Fruit fly (Drosophila melanogaster): Measurements from ENCODE around the gene CG11444.

Gene CG11444

DNA sequence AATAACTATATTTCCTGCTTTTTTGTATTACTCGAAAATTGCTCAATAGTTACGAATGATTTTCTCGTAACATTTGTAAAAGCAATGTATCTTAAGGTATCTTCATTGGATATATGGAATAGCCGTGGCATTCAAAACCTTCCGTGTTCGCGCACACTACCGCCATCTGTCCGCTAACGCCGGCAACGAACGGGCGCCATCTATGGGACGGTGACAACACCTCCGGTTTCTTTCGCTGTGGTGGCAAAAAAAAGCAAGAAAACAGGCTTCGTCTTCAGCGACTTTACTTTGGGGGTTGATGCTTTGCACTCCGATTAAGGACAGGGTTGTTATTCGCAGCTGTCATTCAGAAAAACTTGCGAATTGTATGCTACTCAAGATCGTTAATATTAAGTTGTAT lies 47.1 kb downstream of the CG11444 start (continued):
- no peak for TF ChIP-seq mld (GFP tag; IDR thresholded peaks at IDR 0.05; ENCODE audit: partially characterized antibody)
- no peak for TF ChIP-seq abd-A (tag; optimal IDR thresholded peaks at IDR 0.05)
- no peak for TF ChIP-seq tna (GFP tag; IDR thresholded peaks at IDR 0.05; ENCODE audit: partially characterized antibody)
- TF ChIP-seq gcm2 (GFP tag; optimal IDR thresholded peaks at IDR 0.05): no peak
- peak; percentile 42 for TF ChIP-seq Camta (GFP tag; optimal IDR thresholded peaks at IDR 0.05)
- peak in 1 of 2 experiments; percentile 34 for TF ChIP-seq insv (GFP tag; optimal IDR thresholded peaks at IDR 0.05)
- TF ChIP-seq CG6765 (GFP tag; optimal IDR thresholded peaks at IDR 0.05): no peak
- TF ChIP-seq tll (GFP tag; optimal IDR thresholded peaks at IDR 0.05): no peak
- TF ChIP-seq Dref (GFP tag; IDR thresholded peaks at IDR 0.05): no peak
- TF ChIP-seq CG10543 (GFP tag; optimal IDR thresholded peaks at IDR 0.05): peak; percentile 6
- no peak for TF ChIP-seq Rx (GFP tag; IDR thresholded peaks at IDR 0.05)
- TF ChIP-seq Neu2 (GFP tag; optimal IDR thresholded peaks at IDR 0.05; ENCODE audit: borderline replicate concordance): no peak
- no peak for TF ChIP-seq Ets65A (GFP tag)
- no peak for TF ChIP-seq Eip74EF (GFP tag; optimal IDR thresholded peaks at IDR 0.05)
- TF ChIP-seq CG10147 (GFP tag; optimal IDR thresholded peaks at IDR 0.05): no peak
- TF ChIP-seq Sry-β (GFP tag; optimal IDR thresholded peaks at IDR 0.05): peak; percentile 8
- no peak for TF ChIP-seq Dip3 (GFP tag; optimal IDR thresholded peaks at IDR 0.05)
- no peak for TF ChIP-seq CG8765 (GFP tag; IDR thresholded peaks at IDR 0.05)
- TF ChIP-seq inv (GFP tag; IDR thresholded peaks at IDR 0.05; ENCODE audit: partially characterized antibody): no peak
- TF ChIP-seq CG9817 (tag; optimal IDR thresholded peaks at IDR 0.05): peak; percentile 44
- TF ChIP-seq CG33557 (GFP tag; optimal IDR thresholded peaks at IDR 0.05): peak; percentile 61
- no peak for TF ChIP-seq schlank (tag; optimal IDR thresholded peaks at IDR 0.05)
- TF ChIP-seq CG1647 (GFP tag; optimal IDR thresholded peaks at IDR 0.05): no peak
- peak; percentile 46; the same call in 1 of the 2 replicates for TF ChIP-seq CG6689 (GFP tag; IDR thresholded peaks at IDR 0.05)
- TF ChIP-seq CG7357 (GFP tag; IDR thresholded peaks at IDR 0.05): no peak
- TF ChIP-seq CG30431 (GFP tag; optimal IDR thresholded peaks at IDR 0.05): peak; percentile 36
- TF ChIP-seq esg (GFP tag; conservative IDR thresholded peaks at IDR 0.05): no peak
- peak; percentile 72 for TF ChIP-seq Antp (GFP tag; optimal IDR thresholded peaks at IDR 0.05)
- TF ChIP-seq Oli (tag; optimal IDR thresholded peaks at IDR 0.05): peak; percentile 46
- no peak for TF ChIP-seq ranshi (GFP tag; IDR thresholded peaks at IDR 0.05)
- peak; percentile 53 for TF ChIP-seq gsb-n (tag; optimal IDR thresholded peaks at IDR 0.05)
- peak; percentile 17; the same call in 1 of the 3 replicates for TF ChIP-seq croc (GFP tag; conservative IDR thresholded peaks at IDR 0.05)
- TF ChIP-seq Dfd (GFP tag; optimal IDR thresholded peaks at IDR 0.05): no peak
- peak; percentile 12 for TF ChIP-seq Dek (tag; optimal IDR thresholded peaks at IDR 0.05)
- peak; percentile 26 for TF ChIP-seq zf30C (GFP tag; optimal IDR thresholded peaks at IDR 0.05)
- TF ChIP-seq Rfx (GFP tag; IDR thresholded peaks at IDR 0.05): peak; percentile 66
- no peak for TF ChIP-seq nerfin-2 (GFP tag; IDR thresholded peaks at IDR 0.05; ENCODE audit: partially characterized antibody)
- no peak for TF ChIP-seq crol (GFP tag; IDR thresholded peaks at IDR 0.05)
- TF ChIP-seq Ravus (GFP tag; IDR thresholded peaks at IDR 0.05): no peak
- TF ChIP-seq Max (GFP tag; optimal IDR thresholded peaks at IDR 0.05): no peak
- TF ChIP-seq crc (GFP tag; optimal IDR thresholded peaks at IDR 0.05): peak; percentile 3
- no peak for TF ChIP-seq CG30020 (tag; optimal IDR thresholded peaks at IDR 0.05)
- TF ChIP-seq CG9609 (GFP tag; optimal IDR thresholded peaks at IDR 0.05): peak; percentile 55
- peak; percentile 33 for TF ChIP-seq CG4730 (GFP tag; IDR thresholded peaks at IDR 0.05)
- no peak for TF ChIP-seq ERR (GFP tag; optimal IDR thresholded peaks at IDR 0.05)
- TF ChIP-seq Hr78 (GFP tag; optimal IDR thresholded peaks at IDR 0.05): no peak
- TF ChIP-seq CG16813 (GFP tag; IDR thresholded peaks at IDR 0.05; ENCODE audit: partially characterized antibody): no peak
- TF ChIP-seq pho (GFP tag; optimal IDR thresholded peaks at IDR 0.05): no peak
- peak; percentile 55 for TF ChIP-seq Hsf (GFP tag; optimal IDR thresholded peaks at IDR 0.05)
- peak; percentile 43; the same call in 1 of the 2 replicates for TF ChIP-seq dimm (GFP tag; IDR thresholded peaks at IDR 0.05)

All from whole organism, embryonic.